Worm (Caenorhabditis elegans) whole organism, early embryonic: ENCODE results near the gene eif-2D.

Experiments used
- B0310.2 ChIP-seq: sonication (generic microtip); optimal IDR thresholded peaks from 2 replicates; lab custom pipeline; 2016; ENCODE audit warnings: mild to moderate bottlenecking, missing genetic modification characterization, missing compliant biosample characterization
- ama-1 ChIP-seq: fragments of 150-350 bp; optimal IDR thresholded peaks from 2 replicates; lab custom pipeline; 2014
- ceh-13 ChIP-seq: fragments of 200-800 bp; sonication (Bioruptor generic); optimal IDR thresholded peaks from 2 replicates; lab custom pipeline; 2018; ENCODE audit warnings: mild to moderate bottlenecking, missing genetic modification characterization, missing compliant biosample characterization
- ets-7 ChIP-seq: sonication (generic microtip); optimal IDR thresholded peaks from 2 replicates; lab custom pipeline; 2016; ENCODE audit warnings: missing genotype, missing genetic modification characterization, missing compliant biosample characterization
- flt-1 ChIP-seq: fragments of 200-800 bp; sonication (Bioruptor generic); IDR thresholded peaks from 2 replicates; pipeline ENCODE4 v1.3.6; 2022; ENCODE audit warnings: missing genetic modification characterization, missing compliant biosample characterization
- hmbx-1 ChIP-seq: sonication (generic microtip); optimal IDR thresholded peaks from 2 replicates; lab custom pipeline; 2016; ENCODE audit warnings: mild to moderate bottlenecking, missing genetic modification characterization, missing compliant biosample characterization
- hnd-1 ChIP-seq: sonication (generic microtip); optimal IDR thresholded peaks from 2 replicates; lab custom pipeline; 2016; ENCODE audit warnings: missing genetic modification characterization, missing compliant biosample characterization
- pes-1 ChIP-seq: fragments of 200-800 bp; sonication (Bioruptor generic); IDR thresholded peaks from 2 replicates; pipeline ENCODE4 v1.3.6; 2022; ENCODE audit warnings: missing genetic modification reagents, missing genetic modification characterization, missing compliant biosample characterization
- scrt-1 ChIP-seq: fragments of 200-800 bp; sonication (Bioruptor generic); IDR thresholded peaks from 2 replicates; pipeline ENCODE4 v1.3.6; 2022; ENCODE audit warnings: missing genetic modification characterization, missing compliant biosample characterization
- tbx-37 ChIP-seq: fragments of 200-800 bp; sonication (Bioruptor generic); conservative IDR thresholded peaks from 2 replicates; pipeline ENCODE4 v1.3.6; 2022; ENCODE audit warnings: missing genetic modification reagents, missing genetic modification characterization, missing compliant biosample characterization
- tra-4 ChIP-seq: sonication (generic microtip); optimal IDR thresholded peaks from 2 replicates; lab custom pipeline; 2017; ENCODE audit warnings: missing genetic modification characterization, missing compliant biosample characterization

- TF ChIP-seq tbx-37 (GFP tag; lab: Robert Waterston, UW), result no peak
- no peak for TF ChIP-seq ama-1 (lab: Kevin White, UChicago)
- no peak for TF ChIP-seq flt-1
- no peak for TF ChIP-seq B0310.2 (tag; lab: Kevin White, UChicago)
- no peak for TF ChIP-seq pes-1 (GFP tag; lab: Robert Waterston, UW)
- TF ChIP-seq tra-4, result no peak
- no peak for TF ChIP-seq hmbx-1
- no peak for TF ChIP-seq ets-7 (tag; lab: Kevin White, UChicago)
- TF ChIP-seq ceh-13 (GFP tag; lab: Kevin White, UChicago), result no peak
- no peak for TF ChIP-seq scrt-1 (GFP tag; lab: Robert Waterston, UW)
- TF ChIP-seq hnd-1 (tag; lab: Kevin White, UChicago), result no peak
Observed at ce11 chrII:5646942-5647341, 44.6 kb upstream of the eif-2D start, which contains the start of gene F59E12.9.
